Comparison of ENCODE assay signal across 2 worm cellular contexts in genomic region chrX:3540861-3541260, ce11.
TF ChIP-seq lines count a peak whose summit lies in the region.

No protein-coding gene starts in this region.

TF ChIP-seq in whole organism, L2 larva, 48 proteins besides CTCF, POLR2A, EP300 and RAD21 (continued from another document):
- TF ChIP-seq zag-1 (tag; optimal IDR thresholded peaks at IDR 0.05; lab: Kevin White, UChicago) (no peak), dmd-4 (tag; optimal IDR thresholded peaks at IDR 0.05; lab: Kevin White, UChicago) (no peak), lin-39 (tag; optimal IDR thresholded peaks at IDR 0.05; lab: Kevin White, UChicago) (no peak), nhr-10 (tag; optimal IDR thresholded peaks at IDR 0.05; lab: Kevin White, UChicago) (no peak), F13H6.1 (tag; optimal IDR thresholded peaks at IDR 0.05; lab: Kevin White, UChicago) (peak; percentile 63)

TF ChIP-seq in whole organism, L4 larva, 104 proteins besides CTCF, POLR2A, EP300 and RAD21 (continued from another document):
- TF ChIP-seq ztf-11 (tag; optimal IDR thresholded peaks at IDR 0.05; lab: Kevin White, UChicago) (no peak), hlh-30 (tag; optimal IDR thresholded peaks at IDR 0.05; lab: Kevin White, UChicago; ENCODE audit: insufficient read depth) (peak; percentile 56), snpc-4 (tag; optimal IDR thresholded peaks at IDR 0.05; lab: Kevin White, UChicago) (no peak), mep-1 (tag; optimal IDR thresholded peaks at IDR 0.05; lab: Kevin White, UChicago) (peak; percentile 78), ZK337.2 (GFP tag; IDR thresholded peaks at IDR 0.05; lab: Robert Waterston, UW) (no peak), duxl-1 (tag; optimal IDR thresholded peaks at IDR 0.05; lab: Kevin White, UChicago; ENCODE audit: poor library complexity) (no peak), ceh-20 (GFP tag; IDR thresholded peaks at IDR 0.05; lab: Robert Waterston, UW) (0 out of 2 replicates have a peak, but pooled peaks have one; percentile 23), zip-11 (GFP tag; IDR thresholded peaks at IDR 0.05; lab: Robert Waterston, UW) (no peak), lin-13 (GFP tag; optimal IDR thresholded peaks at IDR 0.05; lab: Kevin White, UChicago) (peak; percentile 67), hlh-11 (tag; optimal IDR thresholded peaks at IDR 0.05; lab: Kevin White, UChicago) (no peak), aha-1 (tag; lab: Kevin White, UChicago) (peak; percentile 94)
